Worm (Caenorhabditis elegans) whole organism, late embryonic: ENCODE measurements around the gene lnkn-1.

Source experiments
- T23F11.4 ChIP-seq: fragments of 200-800 bp; sonication (Bioruptor generic); optimal IDR thresholded peaks from 2 replicates; lab custom pipeline; 2018; ENCODE audit warnings: mild to moderate bottlenecking, missing genetic modification characterization, missing compliant biosample characterization
- Y22D7AL.16 ChIP-seq: sonication (generic microtip); optimal IDR thresholded peaks from 2 replicates; lab custom pipeline; 2016; ENCODE audit warnings: missing genetic modification characterization, missing compliant biosample characterization
- ceh-9 ChIP-seq: sonication (generic microtip); optimal IDR thresholded peaks from 2 replicates; lab custom pipeline; 2016; ENCODE audit warnings: mild to moderate bottlenecking, missing genetic modification characterization, inconsistent platforms, missing compliant biosample characterization
- fkh-6 ChIP-seq: sonication (generic microtip); optimal IDR thresholded peaks from 2 replicates; lab custom pipeline; 2016; ENCODE audit warnings: missing genetic modification characterization, missing compliant biosample characterization
- lin-11 ChIP-seq: fragments of 200-800 bp; sonication (Bioruptor generic); optimal IDR thresholded peaks from 2 replicates; lab custom pipeline; 2018; ENCODE audit warnings: mild to moderate bottlenecking, missing genetic modification characterization, missing compliant biosample characterization
- pqm-1 ChIP-seq: sonication (generic microtip); optimal IDR thresholded peaks from 2 replicates; lab custom pipeline; 2016; ENCODE audit warnings: missing genetic modification characterization, missing compliant biosample characterization
- sdc-2 ChIP-seq: sonication (generic microtip); optimal IDR thresholded peaks from 2 replicates; lab custom pipeline; 2016; ENCODE audit warnings: missing genotype, missing genetic modification characterization, missing compliant biosample characterization
- tbx-2 ChIP-seq: sonication (generic microtip); optimal IDR thresholded peaks from 2 replicates; lab custom pipeline; 2016; ENCODE audit warnings: missing genetic modification characterization, missing compliant biosample characterization

- TF ChIP-seq Y22D7AL.16 (tag; lab: Kevin White, UChicago) (no peak), tbx-2 (tag; lab: Kevin White, UChicago) (no peak), lin-11 (tag; lab: Kevin White, UChicago) (no peak), ceh-9 (no peak), sdc-2 (tag; lab: Kevin White, UChicago) (no peak), T23F11.4 (GFP tag; lab: Kevin White, UChicago) (no peak), pqm-1 (tag; lab: Kevin White, UChicago) (no peak), fkh-6 (tag; lab: Kevin White, UChicago) (no peak)
Observed at ce11 chrIII:8913469-8913868, 23.4 kb downstream of the lnkn-1 start, which contains the start of gene trxr-2.
